Worm (Caenorhabditis elegans) whole organism, L4 larva: ENCODE measurements around the gene E01G4.6.

Source experiments
- F10B5.3 ChIP-seq: sonication (generic microtip); optimal IDR thresholded peaks from 2 replicates; lab custom pipeline; 2016; ENCODE audit warnings: mild to moderate bottlenecking, missing genetic modification characterization, missing compliant biosample characterization
- Y105C5A.15 ChIP-seq: fragments of 200-800 bp; sonication (Bioruptor generic); IDR thresholded peaks from 2 replicates; pipeline ENCODE4 v1.3.6; 2022; ENCODE audit warnings: missing genetic modification characterization, missing compliant biosample characterization
- Y48G9A.11 ChIP-seq: fragments of 200-800 bp; sonication (Bioruptor generic); IDR thresholded peaks from 2 replicates; pipeline ENCODE4 v1.3.6; 2022; ENCODE audit warnings: missing genetic modification reagents, missing genetic modification characterization, missing compliant biosample characterization
- Y5F2A.4 ChIP-seq: fragments of 200-800 bp; sonication (Bioruptor generic); optimal IDR thresholded peaks from 2 replicates; lab custom pipeline; 2018; ENCODE audit warnings: mild to moderate bottlenecking, missing genetic modification characterization, missing compliant biosample characterization
- Y75B8A.6 ChIP-seq: fragments of 200-800 bp; sonication (Bioruptor generic); IDR thresholded peaks from 2 replicates; pipeline ENCODE4 v1.3.6; 2022; ENCODE audit warnings: missing genetic modification reagents, missing genetic modification characterization, missing compliant biosample characterization
- ZK546.5 ChIP-seq, 2 experiments: sonication (generic microtip); optimal IDR thresholded peaks; 2 replicates each; lab custom pipeline; 2017; ENCODE audit warnings: missing biosample characterization in 2 of 2, missing genetic modification characterization in 2 of 2
- aly-2 ChIP-seq: sonication (generic microtip); optimal IDR thresholded peaks from 2 replicates; lab custom pipeline; 2018; ENCODE audit warnings: missing biosample characterization, missing genetic modification characterization
- ama-1 ChIP-seq: fragments of 150-350 bp; optimal IDR thresholded peaks from 2 replicates; lab custom pipeline; 2014; ENCODE audit warnings: inconsistent platforms, mixed read lengths
- attf-4 ChIP-seq: sonication (generic microtip); optimal IDR thresholded peaks from 3 replicates; lab custom pipeline; 2017; ENCODE audit warnings: missing biosample characterization, missing genetic modification characterization
- ceh-28 ChIP-seq: fragments of 150-350 bp; optimal IDR thresholded peaks from 2 replicates; lab custom pipeline; 2014; ENCODE audit warnings: missing biosample characterization, missing genetic modification reagents, missing genetic modification characterization
- ceh-32 ChIP-seq: sonication (generic microtip); optimal IDR thresholded peaks from 2 replicates; lab custom pipeline; 2016; ENCODE audit warnings: mild to moderate bottlenecking, missing genetic modification characterization, missing compliant biosample characterization; ENCODE audit not compliant: poor library complexity
- ceh-44 ChIP-seq: fragments of 200-800 bp; sonication (Bioruptor generic); IDR thresholded peaks from 2 replicates; pipeline ENCODE4 v1.3.6; 2022; ENCODE audit warnings: missing genetic modification reagents, missing genetic modification characterization, missing compliant biosample characterization
- ceh-82 ChIP-seq: sonication (generic microtip); optimal IDR thresholded peaks from 2 replicates; lab custom pipeline; 2017; ENCODE audit warnings: missing biosample characterization, missing genetic modification characterization
- daf-16 ChIP-seq, 3 experiments: sonication (generic microtip); optimal IDR thresholded peaks; 2 replicates each; lab custom pipeline; 2016 to 2017; ENCODE audit warnings: missing genetic modification characterization in 3 of 3, missing genetic modification reagents in 3 of 3, mild to moderate bottlenecking in 2 of 3, missing compliant biosample characterization in 2 of 3, missing biosample characterization in 1 of 3, moderate library complexity in 1 of 3
- daf-19 ChIP-seq: fragments of 200-800 bp; sonication (Bioruptor generic); conservative IDR thresholded peaks from 2 replicates; pipeline ENCODE4 v1.3.6; 2022; ENCODE audit warnings: missing genetic modification characterization, missing compliant biosample characterization
- dmd-8 ChIP-seq: fragments of 200-800 bp; sonication (Bioruptor generic); IDR thresholded peaks from 2 replicates; pipeline ENCODE4 v1.3.6; 2022; ENCODE audit warnings: missing genetic modification characterization, missing compliant biosample characterization
- dmd-9 ChIP-seq: fragments of 200-800 bp; sonication (Bioruptor generic); IDR thresholded peaks from 2 replicates; pipeline ENCODE4 v1.3.6; 2022; ENCODE audit warnings: missing genetic modification reagents, missing genetic modification characterization, missing compliant biosample characterization
- duxl-1 ChIP-seq: sonication (generic microtip); optimal IDR thresholded peaks from 2 replicates; lab custom pipeline; 2016; ENCODE audit warnings: mild to moderate bottlenecking, missing genetic modification characterization, moderate library complexity, missing compliant biosample characterization; ENCODE audit not compliant: poor library complexity
- dve-1 ChIP-seq: sonication (generic microtip); optimal IDR thresholded peaks from 2 replicates; lab custom pipeline; 2017; ENCODE audit warnings: antibody characterized with exemption, mild to moderate bottlenecking, missing genetic modification characterization, missing compliant biosample characterization; ENCODE audit not compliant: insufficient read depth
- egl-43 ChIP-seq: fragments of 200-800 bp; sonication (Bioruptor generic); IDR thresholded peaks from 2 replicates; pipeline ENCODE4 v1.3.6; 2022; ENCODE audit warnings: missing genetic modification reagents, missing genetic modification characterization, missing compliant biosample characterization
- fkh-10 ChIP-seq: fragments of 150-350 bp; optimal IDR thresholded peaks from 2 replicates; lab custom pipeline; 2014; ENCODE audit warnings: missing biosample characterization, missing genetic modification reagents, missing genetic modification characterization
- fos-1 ChIP-seq: fragments of 150-350 bp; optimal IDR thresholded peaks from 2 replicates; lab custom pipeline; 2014; ENCODE audit warnings: missing biosample characterization, missing genetic modification characterization
- gei-8 ChIP-seq: fragments of 200-800 bp; sonication (Bioruptor generic); optimal IDR thresholded peaks from 2 replicates; lab custom pipeline; 2018; ENCODE audit warnings: mild to moderate bottlenecking, missing genetic modification characterization, missing compliant biosample characterization
- jun-1 ChIP-seq: fragments of 150-350 bp; optimal IDR thresholded peaks from 2 replicates; lab custom pipeline; 2014; ENCODE audit warnings: missing biosample characterization, missing genetic modification reagents, missing genetic modification characterization
- lim-7 ChIP-seq: fragments of 200-800 bp; sonication (Bioruptor generic); IDR thresholded peaks from 2 replicates; pipeline ENCODE4 v1.3.6; 2022; ENCODE audit warnings: missing genetic modification characterization, missing compliant biosample characterization
- lin-39 ChIP-seq: fragments of 150-350 bp; optimal IDR thresholded peaks from 2 replicates; lab custom pipeline; 2014; ENCODE audit warnings: missing biosample characterization, missing genetic modification reagents, missing genetic modification characterization
- madf-5 ChIP-seq, 2 experiments: fragments of 200-800 bp; sonication (Bioruptor generic); IDR thresholded peaks; 2 replicates each; pipeline ENCODE4 v1.3.6; 2022; ENCODE audit warnings: missing compliant biosample characterization in 2 of 2, missing genetic modification characterization in 2 of 2
- madf-9 ChIP-seq: fragments of 200-800 bp; sonication (Bioruptor generic); conservative IDR thresholded peaks from 2 replicates; pipeline ENCODE4 v1.3.6; 2022; ENCODE audit warnings: missing genetic modification reagents, missing genetic modification characterization, missing compliant biosample characterization
- mdl-1 ChIP-seq, 2 experiments: fragments of 150-350 bp in 1 of 2; sonication (generic microtip) in 1 of 2; optimal IDR thresholded peaks; 2 replicates each; lab custom pipeline; 2014 to 2017; ENCODE audit warnings: missing biosample characterization in 2 of 2, missing genetic modification characterization in 2 of 2
- mdt-29 ChIP-seq: fragments of 200-800 bp; sonication (Bioruptor generic); IDR thresholded peaks from 2 replicates; pipeline ENCODE4 v1.3.6; 2022; ENCODE audit warnings: missing genetic modification reagents, missing genetic modification characterization, missing compliant biosample characterization
- mep-1 ChIP-seq: fragments of 150-350 bp; sonication (generic microtip); optimal IDR thresholded peaks from 3 replicates; lab custom pipeline; 2014; ENCODE audit warnings: missing biosample characterization, missing genetic modification characterization
- mes-2 ChIP-seq: sonication (generic microtip); optimal IDR thresholded peaks from 2 replicates; lab custom pipeline; 2016; ENCODE audit warnings: missing genotype, mild to moderate bottlenecking, missing genetic modification characterization, missing compliant biosample characterization; ENCODE audit not compliant: poor library complexity, severe bottlenecking
- mxl-3 ChIP-seq: fragments of 200-800 bp; sonication (Bioruptor generic); optimal IDR thresholded peaks from 2 replicates; lab custom pipeline; 2018; ENCODE audit warnings: mild to moderate bottlenecking, missing genetic modification characterization, missing compliant biosample characterization
- nhr-10 ChIP-seq: fragments of 150-350 bp; optimal IDR thresholded peaks from 2 replicates; lab custom pipeline; 2014; ENCODE audit warnings: missing biosample characterization, missing genetic modification characterization
- nhr-102 ChIP-seq: sonication (generic microtip); optimal IDR thresholded peaks from 2 replicates; lab custom pipeline; 2016; ENCODE audit warnings: mild to moderate bottlenecking, missing genetic modification characterization, moderate library complexity, missing compliant biosample characterization
- nhr-11 ChIP-seq: fragments of 150-350 bp; optimal IDR thresholded peaks from 2 replicates; lab custom pipeline; 2014; ENCODE audit warnings: missing biosample characterization, missing genetic modification characterization
- nhr-28 ChIP-seq: fragments of 150-350 bp; optimal IDR thresholded peaks from 2 replicates; lab custom pipeline; 2014; ENCODE audit warnings: missing biosample characterization, missing genetic modification characterization
- nhr-41 ChIP-seq: fragments of 200-800 bp; sonication (Bioruptor generic); IDR thresholded peaks from 2 replicates; pipeline ENCODE4 v1.3.6; 2022; ENCODE audit warnings: missing genetic modification reagents, missing genetic modification characterization, missing compliant biosample characterization
- nhr-42 ChIP-seq: fragments of 200-800 bp; sonication (Bioruptor generic); IDR thresholded peaks from 2 replicates; pipeline ENCODE4 v1.3.6; 2022; ENCODE audit warnings: missing genetic modification characterization, missing compliant biosample characterization
- pha-4 ChIP-seq, 2 experiments: fragments of 150-350 bp in 1 of 2; fragments of 200-800 bp in 1 of 2; sonication (Bioruptor generic) in 1 of 2; IDR thresholded peaks in 1 of 2; optimal IDR thresholded peaks in 1 of 2; 2 replicates each; pipeline versions ENCODE4 v1.3.6 to Lab custom; 2014 to 2022; ENCODE audit warnings: missing genetic modification characterization in 2 of 2, missing genetic modification reagents in 2 of 2, missing biosample characterization in 1 of 2, missing compliant biosample characterization in 1 of 2
- php-3 ChIP-seq: fragments of 200-800 bp; sonication (Bioruptor generic); IDR thresholded peaks from 2 replicates; pipeline ENCODE4 v1.3.6; 2022; ENCODE audit warnings: missing genetic modification reagents, missing genetic modification characterization, missing compliant biosample characterization
- set-16 ChIP-seq: fragments of 200-800 bp; sonication (Bioruptor generic); IDR thresholded peaks from 2 replicates; pipeline ENCODE4 v1.3.6; 2022; ENCODE audit warnings: missing genetic modification reagents, missing genetic modification characterization, missing compliant biosample characterization
- skn-1 ChIP-seq: fragments of 150-350 bp; optimal IDR thresholded peaks from 2 replicates; lab custom pipeline; 2014; ENCODE audit warnings: missing biosample characterization, missing genetic modification characterization
- snpc-1.2 ChIP-seq: fragments of 200-800 bp; sonication (Bioruptor generic); IDR thresholded peaks from 2 replicates; pipeline ENCODE4 v1.3.6; 2022; ENCODE audit warnings: missing genetic modification reagents, missing genetic modification characterization, missing compliant biosample characterization
- tra-1 ChIP-seq: fragments of 200-800 bp; sonication (Bioruptor generic); IDR thresholded peaks from 2 replicates; pipeline ENCODE4 v1.3.6; 2022; ENCODE audit warnings: missing genetic modification reagents, missing genetic modification characterization, missing compliant biosample characterization

Gene E01G4.6

DNA sequence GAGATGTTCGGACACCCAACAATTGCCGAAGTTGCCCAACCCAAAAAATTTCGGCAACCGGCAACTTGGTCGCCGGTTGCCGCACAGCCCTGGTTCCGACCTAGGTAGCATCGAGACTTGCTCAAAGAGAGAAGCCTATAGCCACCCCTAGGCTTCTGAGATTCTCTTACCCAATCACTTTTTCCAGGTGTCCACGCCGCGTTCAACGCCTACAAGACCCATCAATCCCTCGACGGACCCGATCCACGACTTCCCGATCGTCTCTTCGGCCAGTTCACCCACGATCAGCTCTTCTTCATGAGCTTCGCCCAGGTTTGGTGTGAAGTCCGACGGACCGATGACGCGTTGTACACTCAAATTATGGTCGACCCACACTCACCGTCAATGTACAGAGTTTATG, 33.6 kb downstream of the E01G4.6 start:
- TF ChIP-seq set-16 (GFP tag; lab: Robert Waterston, UW) (peak; percentile 54), nhr-41 (GFP tag; lab: Robert Waterston, UW) (no peak), nhr-42 (GFP tag; lab: Robert Waterston, UW) (0 out of 2 replicates have a peak, but pooled peaks have one; percentile 6), mep-1 (tag; lab: Kevin White, UChicago) (no peak), nhr-11 (tag; lab: Kevin White, UChicago) (no peak)

ce11 chrII:13517600-13517999, 35.4 kb downstream of the E01G4.6 start, which contains the start of gene sre-45:
Gene sre-45, plus strand, starts transcription at chrII:13517900.
- TF ChIP-seq nhr-10 (no peak), ceh-32 (no peak), fkh-10 (GFP tag; lab: Kevin White, UChicago) (no peak), attf-4 (tag; lab: Kevin White, UChicago) (no peak), daf-19 (GFP tag; lab: Robert Waterston, UW) (no peak), F10B5.3 (tag; lab: Kevin White, UChicago) (no peak), Y5F2A.4 (GFP tag; lab: Kevin White, UChicago) (no peak), php-3 (GFP tag; lab: Robert Waterston, UW) (no peak), dve-1 (tag; lab: Kevin White, UChicago) (no peak), duxl-1 (tag; lab: Kevin White, UChicago) (no peak), snpc-1.2 (GFP tag; lab: Robert Waterston, UW) (no peak), nhr-102 (tag; lab: Kevin White, UChicago) (no peak), Y48G9A.11 (GFP tag; lab: Robert Waterston, UW) (no peak), jun-1 (tag; lab: Kevin White, UChicago) (no peak), set-16 (GFP tag; lab: Robert Waterston, UW) (no peak)

- TF ChIP-seq fos-1 (no peak), ceh-44 (GFP tag; lab: Robert Waterston, UW) (0 out of 2 replicates have a peak, but pooled peaks have one; percentile 56), ZK546.5 (tag; optimal IDR thresholded peaks at IDR 0.05; lab: Kevin White, UChicago) (no peak), jun-1 (tag; lab: Kevin White, UChicago) (no peak), ama-1 (lab: Kevin White, UChicago) (peak; percentile 70), tra-1 (GFP tag; lab: Robert Waterston, UW) (no peak), Y5F2A.4 (GFP tag; lab: Kevin White, UChicago) (no peak), dmd-8 (GFP tag; lab: Robert Waterston, UW) (peak; percentile 58; the same call in 1 of the 2 replicates), fkh-10 (GFP tag; lab: Kevin White, UChicago) (no peak), egl-43 (GFP tag; lab: Robert Waterston, UW) (0 out of 2 replicates have a peak, but pooled peaks have one; percentile 18), mes-2 (tag; lab: Kevin White, UChicago) (peak; percentile 36), ceh-28 (tag; lab: Kevin White, UChicago) (no peak), lim-7 (GFP tag; lab: Robert Waterston, UW) (0 out of 2 replicates have a peak, but pooled peaks have one; percentile 37), Y75B8A.6 (no peak), pha-4 (GFP tag; IDR thresholded peaks at IDR 0.05; lab: Robert Waterston, UW) (peak; percentile 48; the same call in 1 of the 2 replicates), pha-4 (tag; optimal IDR thresholded peaks at IDR 0.05; lab: Kevin White, UChicago) (no peak), daf-16 (GFP tag; optimal IDR thresholded peaks at IDR 0.05; lab: Kevin White, UChicago) (peak in 1 of 2 experiments; percentile 0), daf-16 (tag; optimal IDR thresholded peaks at IDR 0.05; lab: Kevin White, UChicago) (no peak), lin-39 (tag; lab: Kevin White, UChicago) (no peak), madf-9 (no peak), daf-19 (GFP tag; lab: Robert Waterston, UW) (no peak), aly-2 (tag; lab: Kevin White, UChicago) (peak; percentile 12), mdl-1 (tag; optimal IDR thresholded peaks at IDR 0.05; lab: Kevin White, UChicago) (no peak), madf-5 (GFP tag; IDR thresholded peaks at IDR 0.05; lab: Robert Waterston, UW) (no peak), skn-1 (tag; lab: Kevin White, UChicago) (no peak), nhr-28 (tag; lab: Kevin White, UChicago) (no peak), mxl-3 (GFP tag; lab: Kevin White, UChicago) (no peak), gei-8 (GFP tag; lab: Kevin White, UChicago) (no peak), ceh-82 (tag; lab: Kevin White, UChicago) (no peak), dmd-9 (no peak), Y105C5A.15 (GFP tag; lab: Robert Waterston, UW) (0 out of 2 replicates have a peak, but pooled peaks have one; percentile 52), dve-1 (tag; lab: Kevin White, UChicago) (no peak), mdt-29 (GFP tag; lab: Robert Waterston, UW) (peak; percentile 87)
Observed at ce11 chrII:13521179-13521616, 39.0 kb downstream of the E01G4.6 start.
